1 fruit fly cellular context compared by ENCODE assay signal in the genomic region with DNA sequence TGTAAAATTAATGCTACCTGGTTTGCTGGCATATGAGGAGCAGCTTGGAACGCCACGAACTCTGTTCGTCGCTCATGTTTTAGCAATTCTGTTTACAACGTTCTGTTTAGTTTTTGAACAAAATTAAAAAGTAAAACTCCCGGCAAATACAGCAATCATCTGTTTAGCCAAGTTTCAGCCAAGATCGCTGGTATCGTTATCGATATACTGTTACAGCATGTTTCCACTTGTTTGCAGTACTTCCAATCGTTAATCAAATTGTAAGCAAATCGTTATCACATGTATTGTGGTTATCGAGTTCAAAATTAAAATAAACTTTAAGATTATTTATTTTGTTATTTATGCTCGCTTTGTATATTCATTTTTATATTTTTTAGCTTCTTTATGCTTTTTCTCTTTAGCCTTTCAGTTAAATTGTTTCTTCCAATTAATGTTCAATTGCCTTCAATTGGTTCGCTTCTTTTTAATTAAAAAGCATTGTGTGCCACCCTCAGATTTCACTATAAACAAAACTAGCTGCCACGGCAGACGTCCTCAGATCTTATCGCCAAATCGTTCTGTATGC.
A peak's percentile ranks its signal among the peaks of the same experiment; 100 is the strongest.
TF ChIP-seq lines count a peak whose summit lies in the region.

A gene (minus strand): TSS at position 142 of the 565 bp plus-strand sequence.
A gene (plus strand): TSS at position 515 of the 565 bp plus-strand sequence.

TF ChIP-seq in whole organism, embryonic, 481 proteins besides CTCF, POLR2A, EP300 and RAD21 (continued from another document):
- TF ChIP-seq Sin3A (optimal IDR thresholded peaks at IDR 0.05; lab: Kevin White, UChicago): no peak
- no peak for TF ChIP-seq run (tag; optimal IDR thresholded peaks at IDR 0.05; lab: Kevin White, UChicago)
- TF ChIP-seq CG6765 (GFP tag; optimal IDR thresholded peaks at IDR 0.05; lab: Kevin White, UChicago): no peak
- no peak for TF ChIP-seq CG12236 (GFP tag; optimal IDR thresholded peaks at IDR 0.05; lab: Kevin White, UChicago)
- no peak for TF ChIP-seq ewg (GFP tag; optimal IDR thresholded peaks at IDR 0.05; lab: Kevin White, UChicago)
- TF ChIP-seq CG6689 (GFP tag; IDR thresholded peaks at IDR 0.05; lab: Robert Waterston, UW): no peak
- TF ChIP-seq ttk (GFP tag; IDR thresholded peaks at IDR 0.05; lab: Robert Waterston, UW): no peak
- no peak for TF ChIP-seq Gug (GFP tag; IDR thresholded peaks at IDR 0.05; lab: Robert Waterston, UW)
- TF ChIP-seq Dbx (GFP tag; IDR thresholded peaks at IDR 0.05; lab: Robert Waterston, UW): no peak
- no peak for TF ChIP-seq so (GFP tag; IDR thresholded peaks at IDR 0.05; lab: Robert Waterston, UW)
- no peak for TF ChIP-seq Doc2 (GFP tag; IDR thresholded peaks at IDR 0.05; lab: Robert Waterston, UW)
- no peak for TF ChIP-seq CG14965 (GFP tag; optimal IDR thresholded peaks at IDR 0.05; lab: Kevin White, UChicago; ENCODE audit: borderline replicate concordance)
- TF ChIP-seq psq (GFP tag; optimal IDR thresholded peaks at IDR 0.05; lab: Kevin White, UChicago): no peak
- TF ChIP-seq pfk (GFP tag; optimal IDR thresholded peaks at IDR 0.05; lab: Kevin White, UChicago): no peak
- TF ChIP-seq CG32532 (GFP tag; IDR thresholded peaks at IDR 0.05; lab: Robert Waterston, UW): no peak
- no peak for TF ChIP-seq NfI (GFP tag; optimal IDR thresholded peaks at IDR 0.05; lab: Kevin White, UChicago)
- no peak for TF ChIP-seq Hmx (GFP tag; optimal IDR thresholded peaks at IDR 0.05; lab: Kevin White, UChicago)
- TF ChIP-seq ftz-f1 (GFP tag; optimal IDR thresholded peaks at IDR 0.05; lab: Kevin White, UChicago): no peak
- TF ChIP-seq CG11456 (GFP tag; IDR thresholded peaks at IDR 0.05; lab: Robert Waterston, UW): no peak
- no peak for TF ChIP-seq gem (tag; optimal IDR thresholded peaks at IDR 0.05; lab: Kevin White, UChicago)
- TF ChIP-seq ERR (GFP tag; optimal IDR thresholded peaks at IDR 0.05; lab: Kevin White, UChicago): no peak
- TF ChIP-seq CG9437 (GFP tag; optimal IDR thresholded peaks at IDR 0.05; lab: Kevin White, UChicago): no peak
- TF ChIP-seq Adf1 (GFP tag; IDR thresholded peaks at IDR 0.05; lab: Robert Waterston, UW): no peak
- no peak for TF ChIP-seq Sry-β (GFP tag; optimal IDR thresholded peaks at IDR 0.05; lab: Kevin White, UChicago)
- TF ChIP-seq pzg (GFP tag; optimal IDR thresholded peaks at IDR 0.05; lab: Kevin White, UChicago): peak; percentile 73
- peak; percentile 40 for TF ChIP-seq pita (GFP tag; optimal IDR thresholded peaks at IDR 0.05; lab: Kevin White, UChicago)
- no peak for TF ChIP-seq Nf-YA (GFP tag; IDR thresholded peaks at IDR 0.05; lab: Robert Waterston, UW)
- TF ChIP-seq schlank (tag; optimal IDR thresholded peaks at IDR 0.05; lab: Kevin White, UChicago): no peak
- no peak for TF ChIP-seq p53 (GFP tag; optimal IDR thresholded peaks at IDR 0.05; lab: Kevin White, UChicago)
- TF ChIP-seq dimm (GFP tag; IDR thresholded peaks at IDR 0.05; lab: Robert Waterston, UW): no peak
- TF ChIP-seq CG10431 (GFP tag; optimal IDR thresholded peaks at IDR 0.05; lab: Kevin White, UChicago): no peak
- no peak for TF ChIP-seq CG43689 (GFP tag; IDR thresholded peaks at IDR 0.05; lab: Robert Waterston, UW)
- no peak for TF ChIP-seq wek (GFP tag; optimal IDR thresholded peaks at IDR 0.05; lab: Kevin White, UChicago)
- no peak for TF ChIP-seq CG9215 (GFP tag; IDR thresholded peaks at IDR 0.05; lab: Robert Waterston, UW)
- no peak for TF ChIP-seq ems (GFP tag; optimal IDR thresholded peaks at IDR 0.05; lab: Kevin White, UChicago)
- TF ChIP-seq HmgD (GFP tag; optimal IDR thresholded peaks at IDR 0.05; lab: Kevin White, UChicago): no peak
- no peak for TF ChIP-seq ap (GFP tag; IDR thresholded peaks at IDR 0.05; lab: Robert Waterston, UW)
- no peak for TF ChIP-seq Xbp1 (GFP tag; optimal IDR thresholded peaks at IDR 0.05; lab: Kevin White, UChicago)
- TF ChIP-seq CG17385 (GFP tag; optimal IDR thresholded peaks at IDR 0.05; lab: Kevin White, UChicago): no peak
- TF ChIP-seq tll (GFP tag; optimal IDR thresholded peaks at IDR 0.05; lab: Kevin White, UChicago): no peak
- no peak for TF ChIP-seq bowl (GFP tag; IDR thresholded peaks at IDR 0.05; lab: Robert Waterston, UW)
- no peak for TF ChIP-seq Dip3 (GFP tag; optimal IDR thresholded peaks at IDR 0.05; lab: Kevin White, UChicago)
- TF ChIP-seq mam (GFP tag; optimal IDR thresholded peaks at IDR 0.05; lab: Kevin White, UChicago): no peak
- TF ChIP-seq CG7987 (GFP tag; optimal IDR thresholded peaks at IDR 0.05; lab: Kevin White, UChicago): no peak
- no peak for TF ChIP-seq Gsc (GFP tag; IDR thresholded peaks at IDR 0.05; lab: Robert Waterston, UW)
- TF ChIP-seq CG7372 (GFP tag; IDR thresholded peaks at IDR 0.05; lab: Robert Waterston, UW): no peak
- no peak for TF ChIP-seq CG6683 (GFP tag; optimal IDR thresholded peaks at IDR 0.05; lab: Kevin White, UChicago)
- no peak for TF ChIP-seq CG8765 (GFP tag; IDR thresholded peaks at IDR 0.05; lab: Robert Waterston, UW)
- no peak for TF ChIP-seq MTF-1 (GFP tag; optimal IDR thresholded peaks at IDR 0.05; lab: Kevin White, UChicago; ENCODE audit: borderline replicate concordance)
- TF ChIP-seq ham (GFP tag; IDR thresholded peaks at IDR 0.05; lab: Robert Waterston, UW): no peak
- no peak for TF ChIP-seq CG31365 (tag; optimal IDR thresholded peaks at IDR 0.05; lab: Kevin White, UChicago)
- TF ChIP-seq corto (GFP tag; optimal IDR thresholded peaks at IDR 0.05; lab: Kevin White, UChicago): no peak
- TF ChIP-seq Blimp-1 (GFP tag; optimal IDR thresholded peaks at IDR 0.05; lab: Kevin White, UChicago): peak; percentile 94
- no peak for TF ChIP-seq CG17612 (GFP tag; IDR thresholded peaks at IDR 0.05; lab: Robert Waterston, UW)
- TF ChIP-seq CG3838 (GFP tag; optimal IDR thresholded peaks at IDR 0.05; lab: Kevin White, UChicago): no peak
- TF ChIP-seq CG9727 (GFP tag; optimal IDR thresholded peaks at IDR 0.05; lab: Kevin White, UChicago): no peak
- peak; percentile 84 for TF ChIP-seq sna (GFP tag; IDR thresholded peaks at IDR 0.05; lab: Robert Waterston, UW; ENCODE audit: partially characterized antibody)
- no peak for TF ChIP-seq CG11504 (tag; optimal IDR thresholded peaks at IDR 0.05; lab: Kevin White, UChicago)
- 0 out of 2 replicates have a peak, but pooled peaks have one; percentile 25 for TF ChIP-seq CG1024 (GFP tag; IDR thresholded peaks at IDR 0.05; lab: Robert Waterston, UW)
- TF ChIP-seq gce (GFP tag; IDR thresholded peaks at IDR 0.05; lab: Robert Waterston, UW): no peak
- TF ChIP-seq Usf (GFP tag; optimal IDR thresholded peaks at IDR 0.05; lab: Kevin White, UChicago): no peak
- no peak for TF ChIP-seq tgo (GFP tag; IDR thresholded peaks at IDR 0.05; lab: Robert Waterston, UW)
- TF ChIP-seq D19A (tag; optimal IDR thresholded peaks at IDR 0.05; lab: Kevin White, UChicago): no peak
- TF ChIP-seq Lpt (GFP tag; optimal IDR thresholded peaks at IDR 0.05; lab: Kevin White, UChicago): no peak
